Worm (Caenorhabditis elegans) whole organism, L3 larva: ENCODE results near the gene F25E5.8.

Experiments
- R02D3.7 ChIP-seq: fragments of 150-350 bp; optimal IDR thresholded peaks from 2 replicates; lab custom pipeline; 2014; ENCODE audit warnings: missing biosample characterization, missing genetic modification characterization
- ama-1 ChIP-seq: fragments of 150-350 bp; optimal IDR thresholded peaks from 2 replicates; lab custom pipeline; 2018
- ceh-9 ChIP-seq: sonication (generic microtip); optimal IDR thresholded peaks from 2 replicates; lab custom pipeline; 2018; ENCODE audit warnings: missing biosample characterization, missing genetic modification characterization
- elt-3 ChIP-seq, 3 experiments: fragments of 150-350 bp in 1 of 3; sonication (generic microtip) in 2 of 3; optimal IDR thresholded peaks; 2 replicates in 2 of 3; 4 replicates in 1 of 3; lab custom pipeline; 2014 to 2017; ENCODE audit warnings: missing biosample characterization in 3 of 3, missing genetic modification characterization in 3 of 3
- fos-1 ChIP-seq: fragments of 150-350 bp; optimal IDR thresholded peaks from 2 replicates; lab custom pipeline; 2014; ENCODE audit warnings: missing biosample characterization, missing genetic modification characterization
- lsy-12 ChIP-seq: sonication (generic microtip); optimal IDR thresholded peaks from 2 replicates; lab custom pipeline; 2016; ENCODE audit warnings: mild to moderate bottlenecking, missing genetic modification characterization, missing compliant biosample characterization
- nhr-12 ChIP-seq: fragments of 150-350 bp; optimal IDR thresholded peaks from 2 replicates; lab custom pipeline; 2014; ENCODE audit warnings: missing biosample characterization, missing genetic modification characterization
- nhr-23 ChIP-seq: fragments of 150-350 bp; optimal IDR thresholded peaks from 2 replicates; lab custom pipeline; 2014; ENCODE audit warnings: missing biosample characterization, missing genetic modification reagents, missing genetic modification characterization
- nhr-237 ChIP-seq: fragments of 150-350 bp; optimal IDR thresholded peaks from 2 replicates; lab custom pipeline; 2014; ENCODE audit warnings: missing biosample characterization, missing genetic modification characterization
- skn-1 ChIP-seq: fragments of 150-350 bp; optimal IDR thresholded peaks from 2 replicates; lab custom pipeline; 2014; ENCODE audit warnings: missing biosample characterization, missing genetic modification characterization
- unc-39 ChIP-seq: sonication (generic microtip); optimal IDR thresholded peaks from 4 replicates; lab custom pipeline; 2017; ENCODE audit warnings: missing biosample characterization, missing genetic modification characterization
- ztf-11 ChIP-seq: fragments of 150-350 bp; optimal IDR thresholded peaks from 2 replicates; lab custom pipeline; 2014; ENCODE audit warnings: missing biosample characterization, missing genetic modification characterization

ce11 chrV:7391933-7392332 is 43.8 kb upstream of the F25E5.8 start, which contains the start of gene fbxa-105:
- TF ChIP-seq lsy-12 (no peak), elt-3 (tag; optimal IDR thresholded peaks at IDR 0.05; lab: Kevin White, UChicago) (no peak), ceh-9 (no peak), nhr-23 (no peak), nhr-12 (tag; lab: Kevin White, UChicago) (no peak), ama-1 (lab: Kevin White, UChicago) (no peak), nhr-237 (no peak), skn-1 (tag; lab: Kevin White, UChicago) (no peak), ztf-11 (no peak), unc-39 (no peak), fos-1 (tag; lab: Kevin White, UChicago) (no peak), R02D3.7 (no peak)
